Fruit fly (Drosophila melanogaster): ENCODE measurements around the gene Osi10b.

Osi10b gene

DNA sequence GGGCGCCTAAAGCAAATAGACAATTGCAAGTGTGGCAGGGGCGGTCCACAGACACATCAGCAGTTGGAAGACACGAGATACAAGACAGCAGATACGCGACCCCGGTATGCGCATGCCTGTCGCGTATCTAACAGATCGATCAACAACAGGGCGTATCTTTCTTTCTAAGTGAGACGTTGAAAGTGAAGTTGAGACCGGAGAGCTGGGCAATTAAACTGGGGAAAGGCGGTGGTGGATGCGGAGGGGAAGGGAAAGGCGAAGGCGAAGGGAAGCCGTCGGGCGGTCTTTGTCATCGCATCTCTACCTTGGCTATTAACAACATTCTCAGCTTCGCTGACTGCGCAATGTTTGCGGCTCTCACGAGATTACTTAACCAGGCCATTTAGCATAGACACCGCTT, 28.1 kb downstream of the Osi10b start:
- TF ChIP-seq N (GFP tag; optimal IDR thresholded peaks at IDR 0.05) (no peak), br (GFP tag; optimal IDR thresholded peaks at IDR 0.05) (no peak), CrebA (GFP tag; optimal IDR thresholded peaks at IDR 0.05; ENCODE audit: borderline replicate concordance) (no peak), CG32264 (GFP tag; optimal IDR thresholded peaks at IDR 0.05) (no peak), Jra (GFP tag; optimal IDR thresholded peaks at IDR 0.05) (no peak)

DNA sequence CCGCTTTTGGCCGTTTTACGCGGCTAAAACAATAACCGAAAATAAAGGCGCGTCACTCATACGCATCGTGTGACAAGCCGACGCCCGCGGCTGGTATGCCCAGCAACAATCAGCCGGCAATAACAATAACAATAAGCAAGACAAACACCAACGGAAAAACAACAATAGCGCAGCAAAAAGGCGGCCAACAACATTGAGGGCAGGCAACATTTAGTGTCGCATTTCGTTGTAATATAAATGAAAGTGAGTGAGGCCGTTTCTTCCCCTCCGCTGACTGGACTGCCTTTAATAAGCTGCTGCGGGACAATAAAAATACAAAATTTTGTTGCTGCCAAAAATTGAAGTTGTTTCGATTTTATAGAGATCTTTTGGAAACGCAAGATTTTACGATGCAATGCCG, 31.2 kb downstream of the Osi10b start:
- TF ChIP-seq OdsH (GFP tag; optimal IDR thresholded peaks at IDR 0.05) = no peak
- TF ChIP-seq HLH106 (tag; optimal IDR thresholded peaks at IDR 0.05) = no peak
- TF ChIP-seq Sp1 (GFP tag; optimal IDR thresholded peaks at IDR 0.05) = no peak
- TF ChIP-seq lola (GFP tag; optimal IDR thresholded peaks at IDR 0.05) = no peak
- TF ChIP-seq ey (GFP tag; optimal IDR thresholded peaks at IDR 0.05) = no peak
- no peak for TF ChIP-seq br (GFP tag; optimal IDR thresholded peaks at IDR 0.05)
- TF ChIP-seq CrebA (GFP tag; optimal IDR thresholded peaks at IDR 0.05; ENCODE audit: borderline replicate concordance) = no peak
- no peak for TF ChIP-seq brk (GFP tag; optimal IDR thresholded peaks at IDR 0.05)
- TF ChIP-seq foxo (GFP tag; optimal IDR thresholded peaks at IDR 0.05) = no peak
- no peak for TF ChIP-seq psq (GFP tag; optimal IDR thresholded peaks at IDR 0.05)
- no peak for TF ChIP-seq GATAd (GFP tag; optimal IDR thresholded peaks at IDR 0.05)
- TF ChIP-seq dsf (GFP tag; optimal IDR thresholded peaks at IDR 0.05; ENCODE audit: borderline replicate concordance) = no peak
- no peak for TF ChIP-seq CG32264 (GFP tag; optimal IDR thresholded peaks at IDR 0.05)

DNA sequence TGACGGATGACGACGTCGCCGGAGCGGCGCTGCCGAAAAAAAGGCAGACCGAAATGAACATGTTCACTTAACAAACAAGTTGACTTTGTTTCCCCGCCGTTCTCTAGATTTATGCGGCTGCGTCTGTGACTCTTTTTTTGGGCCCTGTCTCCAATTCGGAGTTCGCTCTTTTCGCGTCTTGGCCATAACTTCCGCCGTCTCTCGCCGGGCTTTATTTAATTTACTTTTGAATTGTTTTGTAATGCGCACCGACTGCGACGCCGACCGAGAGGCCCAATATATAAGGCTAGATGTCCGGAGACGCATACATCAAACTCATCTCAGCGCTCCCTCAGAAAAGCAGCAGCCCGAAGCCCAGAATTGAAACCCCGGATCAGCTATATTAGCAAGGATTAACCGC, 32.8 kb downstream of the Osi10b start, which contains the start of gene Osi14:
TSS of gene Osi14 (plus strand) at position 301 of the 400 bp plus-strand sequence.
- TF ChIP-seq tai (GFP tag; optimal IDR thresholded peaks at IDR 0.05) (no peak), Myc (optimal IDR thresholded peaks at IDR 0.05) (no peak), OdsH (GFP tag; optimal IDR thresholded peaks at IDR 0.05) (no peak), br (GFP tag; optimal IDR thresholded peaks at IDR 0.05) (no peak), CG32264 (GFP tag; optimal IDR thresholded peaks at IDR 0.05) (no peak), ey (GFP tag; optimal IDR thresholded peaks at IDR 0.05) (no peak), rgr (GFP tag; optimal IDR thresholded peaks at IDR 0.05) (no peak), Jra (GFP tag; optimal IDR thresholded peaks at IDR 0.05) (no peak), psq (GFP tag; optimal IDR thresholded peaks at IDR 0.05) (no peak), Hr78 (GFP tag; optimal IDR thresholded peaks at IDR 0.05) (no peak), CG9705 (GFP tag; optimal IDR thresholded peaks at IDR 0.05) (no peak), lola (GFP tag; optimal IDR thresholded peaks at IDR 0.05) (no peak), foxo (GFP tag; optimal IDR thresholded peaks at IDR 0.05) (no peak), Abd-B (GFP tag; optimal IDR thresholded peaks at IDR 0.05) (no peak), Mio (GFP tag; optimal IDR thresholded peaks at IDR 0.05) (no peak), usp (GFP tag; optimal IDR thresholded peaks at IDR 0.05) (no peak), Dfd (GFP tag; optimal IDR thresholded peaks at IDR 0.05) (no peak), Sp1 (GFP tag; optimal IDR thresholded peaks at IDR 0.05) (no peak)

DNA sequence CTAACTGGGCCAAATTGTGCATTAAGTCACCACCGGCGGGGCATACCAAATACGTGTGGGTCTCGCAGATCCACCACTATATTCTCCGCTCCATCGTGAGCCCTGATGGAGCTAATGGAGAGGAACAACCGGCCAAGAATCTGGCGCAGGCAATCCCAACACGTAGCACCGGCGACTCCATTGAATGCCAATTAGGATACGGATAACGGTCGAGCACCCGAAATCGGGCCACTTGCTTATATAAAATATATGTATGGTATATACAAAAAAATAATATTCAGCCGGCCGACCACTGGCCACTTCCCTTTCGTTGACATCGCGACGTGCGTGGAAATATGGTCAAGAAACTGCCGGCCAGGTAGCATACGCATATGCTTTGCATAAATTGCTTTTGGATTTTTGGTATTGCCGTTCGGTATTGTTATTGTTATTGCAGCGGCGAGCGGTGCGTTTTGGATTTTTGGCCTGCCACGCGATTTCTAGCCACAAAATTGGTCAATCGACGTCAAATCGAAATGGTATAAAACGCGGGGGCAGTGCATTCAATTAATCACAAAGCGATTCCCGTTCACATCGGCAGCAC, 35.4 kb downstream of the Osi10b start, which contains the start of gene Osi15:
TSS of gene Osi15 (plus strand) at position 548 of the 583 bp plus-strand sequence.
- TF ChIP-seq pan (optimal IDR thresholded peaks at IDR 0.05) (no peak), Rel (GFP tag; optimal IDR thresholded peaks at IDR 0.05) (no peak), Rel (tag; optimal IDR thresholded peaks at IDR 0.05) (no peak), dmrt93B (GFP tag; optimal IDR thresholded peaks at IDR 0.05) (no peak), GATAd (GFP tag; optimal IDR thresholded peaks at IDR 0.05) (no peak), h (GFP tag; optimal IDR thresholded peaks at IDR 0.05) (no peak), Jra (GFP tag; optimal IDR thresholded peaks at IDR 0.05) (no peak), Hr83 (GFP tag; optimal IDR thresholded peaks at IDR 0.05; ENCODE audit: poor library complexity, severe bottlenecking) (no peak), CG32264 (GFP tag; optimal IDR thresholded peaks at IDR 0.05) (no peak)

DNA sequence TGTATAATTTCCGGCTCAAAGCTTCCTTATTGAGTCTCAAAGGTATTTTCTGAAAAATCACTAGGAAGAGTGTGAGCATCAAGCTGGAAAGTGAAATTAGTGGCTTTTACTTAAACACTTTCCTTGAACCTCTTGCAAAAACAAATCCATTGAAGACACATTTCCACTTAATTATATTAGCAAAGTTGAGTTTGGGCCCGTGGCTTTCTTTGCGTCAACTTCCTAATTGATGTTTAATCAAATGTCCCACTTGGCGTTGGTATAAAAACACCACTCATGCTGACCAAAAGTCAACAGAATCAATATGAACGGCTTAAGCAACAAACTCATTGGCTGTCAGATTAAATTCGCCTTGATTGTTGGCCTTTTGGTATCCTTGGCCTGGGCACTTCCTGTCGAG, 37.7 kb downstream of the Osi10b start, which contains the start of gene CG46396:
TSS of gene CG46396 (plus strand) at position 301 of the 400 bp plus-strand sequence.
- TF ChIP-seq Rel (GFP tag; optimal IDR thresholded peaks at IDR 0.05) (no peak), Rel (tag; optimal IDR thresholded peaks at IDR 0.05) (no peak), Abd-B (GFP tag; optimal IDR thresholded peaks at IDR 0.05) (no peak), sage (GFP tag; optimal IDR thresholded peaks at IDR 0.05) (no peak), Jra (GFP tag; optimal IDR thresholded peaks at IDR 0.05) (no peak), woc (GFP tag; optimal IDR thresholded peaks at IDR 0.05) (no peak), h (GFP tag; optimal IDR thresholded peaks at IDR 0.05) (no peak), jim (GFP tag; optimal IDR thresholded peaks at IDR 0.05) (no peak), dsf (GFP tag; optimal IDR thresholded peaks at IDR 0.05; ENCODE audit: borderline replicate concordance) (no peak), dmrt93B (GFP tag; optimal IDR thresholded peaks at IDR 0.05) (no peak), ey (GFP tag; optimal IDR thresholded peaks at IDR 0.05) (no peak), Sp1 (GFP tag; optimal IDR thresholded peaks at IDR 0.05) (no peak), pan (optimal IDR thresholded peaks at IDR 0.05) (no peak), psq (GFP tag; optimal IDR thresholded peaks at IDR 0.05) (no peak), GATAd (GFP tag; optimal IDR thresholded peaks at IDR 0.05) (no peak), N (GFP tag; optimal IDR thresholded peaks at IDR 0.05) (no peak), Mio (GFP tag; optimal IDR thresholded peaks at IDR 0.05) (no peak), sv (GFP tag; optimal IDR thresholded peaks at IDR 0.05) (no peak), HLH106 (tag; optimal IDR thresholded peaks at IDR 0.05) (no peak), Dfd (GFP tag; optimal IDR thresholded peaks at IDR 0.05) (no peak)
